Fruit fly (Drosophila melanogaster): ENCODE results near the gene tadr.

dm6 chr2L:21088651-21089050 lies 13.4 kb downstream of the tadr start, which contains the start of gene ppk13:
- no peak for TF ChIP-seq CG14711 (tag; optimal IDR thresholded peaks at IDR 0.05)
- TF ChIP-seq cnc (optimal IDR thresholded peaks at IDR 0.05): no peak
- TF ChIP-seq Crg-1 (GFP tag; optimal IDR thresholded peaks at IDR 0.05): no peak
- TF ChIP-seq Clk (GFP tag; optimal IDR thresholded peaks at IDR 0.05): no peak
- no peak for TF ChIP-seq Mnt (GFP tag; optimal IDR thresholded peaks at IDR 0.05)
- TF ChIP-seq CG7045 (GFP tag; optimal IDR thresholded peaks at IDR 0.05): no peak
- TF ChIP-seq CG1620 (GFP tag; optimal IDR thresholded peaks at IDR 0.05): no peak
- no peak for TF ChIP-seq CG11617 (GFP tag; optimal IDR thresholded peaks at IDR 0.05)
- no peak for TF ChIP-seq pad (GFP tag; optimal IDR thresholded peaks at IDR 0.05)
- TF ChIP-seq Hr96 (GFP tag; optimal IDR thresholded peaks at IDR 0.05): no peak
- no peak for TF ChIP-seq ovo (GFP tag; optimal IDR thresholded peaks at IDR 0.05)
- no peak for TF ChIP-seq CG33017 (tag; optimal IDR thresholded peaks at IDR 0.05)
- TF ChIP-seq CG12768 (GFP tag; optimal IDR thresholded peaks at IDR 0.05): no peak
- no peak for TF ChIP-seq CG7101 (tag; optimal IDR thresholded peaks at IDR 0.05)

Data from whole organism, adult.